Worm (Caenorhabditis elegans) whole organism, late embryonic: ENCODE data around the gene F08G12.1.

Experiments used
- hlh-15 ChIP-seq: sonication (generic microtip); optimal IDR thresholded peaks from 2 replicates; lab custom pipeline; 2016; ENCODE audit warnings: missing genetic modification characterization, missing compliant biosample characterization
- hlh-6 ChIP-seq: sonication (generic microtip); optimal IDR thresholded peaks from 2 replicates; lab custom pipeline; 2016; ENCODE audit warnings: missing genotype, missing genetic modification characterization, missing compliant biosample characterization

- TF ChIP-seq hlh-15 (tag; lab: Kevin White, UChicago) = no peak
- no peak for TF ChIP-seq hlh-6
These were observed 33.8 kb upstream of the F08G12.1 start, which contains the start of gene aco-1 for ce11 chrX:11339375-11339924.
